Worm (Caenorhabditis elegans) whole organism, L1 larva: Measurements from ENCODE around the gene mars-1.
A peak's percentile ranks its signal among the peaks of the same experiment; 100 is the strongest.

Experiments
- alr-1 ChIP-seq: fragments of 200-800 bp; sonication (Bioruptor generic); optimal IDR thresholded peaks from 2 replicates; lab custom pipeline; 2018; ENCODE audit warnings: borderline replicate concordance, mild to moderate bottlenecking, missing genetic modification characterization, missing compliant biosample characterization
- ceh-63 ChIP-seq: fragments of 200-800 bp; sonication (Bioruptor generic); optimal IDR thresholded peaks from 2 replicates; lab custom pipeline; 2018; ENCODE audit warnings: mild to moderate bottlenecking, missing genetic modification characterization, missing compliant biosample characterization
- elt-2 ChIP-seq: sonication (generic microtip); optimal IDR thresholded peaks from 2 replicates; lab custom pipeline; 2016; ENCODE audit warnings: missing genetic modification characterization, mild to moderate bottlenecking, inconsistent platforms, missing compliant biosample characterization, missing genetic modification reagents
- grh-1 ChIP-seq: fragments of 200-800 bp; sonication (Bioruptor generic); IDR thresholded peaks from 2 replicates; pipeline ENCODE4 v1.3.6; 2022; ENCODE audit warnings: missing genetic modification reagents, missing genetic modification characterization, missing compliant biosample characterization
- lin-14 ChIP-seq: fragments of 200-800 bp; sonication (Bioruptor generic); optimal IDR thresholded peaks from 2 replicates; lab custom pipeline; 2018; ENCODE audit warnings: mild to moderate bottlenecking, missing genetic modification characterization, moderate library complexity, missing compliant biosample characterization
- lsy-2 ChIP-seq, 2 experiments: fragments of 150-350 bp; optimal IDR thresholded peaks; 2 replicates each; lab custom pipeline; 2014; ENCODE audit warnings: missing biosample characterization in 2 of 2, missing genetic modification characterization in 2 of 2
- mdl-1 ChIP-seq, 2 experiments: fragments of 150-350 bp; optimal IDR thresholded peaks; 2 replicates each; lab custom pipeline; 2014 to 2017; ENCODE audit warnings: missing biosample characterization in 2 of 2, missing genetic modification characterization in 2 of 2, inconsistent platforms in 1 of 2
- mep-1 ChIP-seq: fragments of 150-350 bp; optimal IDR thresholded peaks from 2 replicates; lab custom pipeline; 2014; ENCODE audit warnings: missing biosample characterization, missing genetic modification characterization
- nhr-28 ChIP-seq: fragments of 150-350 bp; optimal IDR thresholded peaks from 2 replicates; lab custom pipeline; 2014; ENCODE audit warnings: missing biosample characterization, missing genetic modification characterization
- nhr-77 ChIP-seq: fragments of 150-350 bp; optimal IDR thresholded peaks from 2 replicates; lab custom pipeline; 2014; ENCODE audit warnings: missing biosample characterization, missing genetic modification characterization
- skn-1 ChIP-seq: fragments of 150-350 bp; optimal IDR thresholded peaks from 2 replicates; lab custom pipeline; 2014; ENCODE audit warnings: missing biosample characterization, missing genetic modification characterization
- tbx-2 ChIP-seq: sonication (generic microtip); optimal IDR thresholded peaks from 2 replicates; lab custom pipeline; 2016; ENCODE audit warnings: missing genetic modification characterization, missing compliant biosample characterization
- unc-62 ChIP-seq: fragments of 150-350 bp; optimal IDR thresholded peaks from 2 replicates; lab custom pipeline; 2014; ENCODE audit warnings: missing biosample characterization, missing genetic modification reagents, missing genetic modification characterization
- zag-1 ChIP-seq: fragments of 150-350 bp; optimal IDR thresholded peaks from 2 replicates; lab custom pipeline; 2014; ENCODE audit warnings: missing biosample characterization, missing genetic modification characterization

- TF ChIP-seq tbx-2 (tag; lab: Kevin White, UChicago) = no peak
- TF ChIP-seq grh-1 (GFP tag; lab: Robert Waterston, UW) = no peak
- TF ChIP-seq zag-1 (tag; lab: Kevin White, UChicago) = no peak
- no peak for TF ChIP-seq alr-1 (tag; lab: Kevin White, UChicago)
- TF ChIP-seq lsy-2 (tag; optimal IDR thresholded peaks at IDR 0.05; lab: Kevin White, UChicago) = no peak
- TF ChIP-seq skn-1 (tag; lab: Kevin White, UChicago) = no peak
- no peak for TF ChIP-seq unc-62 (GFP tag; lab: Kevin White, UChicago)
- peak; percentile 0 for TF ChIP-seq lin-14
- TF ChIP-seq mep-1 (tag; lab: Kevin White, UChicago) = no peak
- no peak for TF ChIP-seq ceh-63
- TF ChIP-seq elt-2 (tag; lab: Kevin White, UChicago) = peak; percentile 44
- no peak for TF ChIP-seq nhr-28 (tag; lab: Kevin White, UChicago)
- TF ChIP-seq mdl-1 (tag; optimal IDR thresholded peaks at IDR 0.05; lab: Kevin White, UChicago) = no peak
- TF ChIP-seq nhr-77 (tag; lab: Kevin White, UChicago) = no peak
Observed at ce11 chrIV:11582450-11583166, 52.7 kb downstream of the mars-1 start.
